Fruit fly (Drosophila melanogaster) whole organism, embryonic: Measurements from ENCODE around the gene PpV.
A peak's percentile ranks its signal among the peaks of the same experiment; 100 is the strongest.

ENCODE experiments used
- C15 ChIP-seq: fragments of 200-800 bp; sonication (Bioruptor generic); IDR thresholded peaks from 3 replicates; pipeline ENCODE4 v1.3.6; 2022; ENCODE audit warnings: missing biosample characterization, missing genetic modification characterization
- CG10979 ChIP-seq: fragments of 200-800 bp; sonication (Bioruptor generic); optimal IDR thresholded peaks from 2 replicates; lab custom pipeline; 2018; ENCODE audit warnings: missing biosample characterization, mild to moderate bottlenecking, missing genetic modification characterization, moderate library complexity
- CG12155 ChIP-seq: fragments of 200-800 bp; sonication (Bioruptor generic); optimal IDR thresholded peaks from 3 replicates; lab custom pipeline; 2016; ENCODE audit warnings: missing biosample characterization, missing genetic modification characterization
- CG1233 ChIP-seq: fragments of 200-800 bp; sonication (Bioruptor generic); optimal IDR thresholded peaks from 4 replicates; lab custom pipeline; 2018; ENCODE audit warnings: missing biosample characterization, mild to moderate bottlenecking, missing genetic modification characterization
- CG15514 ChIP-seq: fragments of 200-800 bp; sonication (Bioruptor generic); optimal IDR thresholded peaks from 3 replicates; lab custom pipeline; 2017; ENCODE audit warnings: missing biosample characterization, missing genetic modification characterization, mild to moderate bottlenecking, moderate library complexity, missing genetic modification reagents
- CG18476 ChIP-seq: fragments of 200-800 bp; sonication (Bioruptor generic); optimal IDR thresholded peaks from 2 replicates; lab custom pipeline; 2016; ENCODE audit warnings: missing biosample characterization, mild to moderate bottlenecking, missing genetic modification characterization
- CG31388 ChIP-seq: fragments of 200-800 bp; sonication (Bioruptor generic); optimal IDR thresholded peaks from 2 replicates; lab custom pipeline; 2016; ENCODE audit warnings: missing biosample characterization, missing genetic modification characterization
- CG32767 ChIP-seq: fragments of 200-800 bp; sonication (Bioruptor generic); IDR thresholded peaks from 2 replicates; pipeline ENCODE4 v1.3.6; 2022; ENCODE audit warnings: missing biosample characterization, missing genetic modification characterization
- CG42726 ChIP-seq: fragments of 200-800 bp; sonication (Bioruptor generic); IDR thresholded peaks from 2 replicates; pipeline ENCODE4 v1.3.6; 2022; ENCODE audit warnings: missing biosample characterization, missing genetic modification characterization; ENCODE audit not compliant: partially characterized antibody
- CG4424 ChIP-seq: fragments of 200-800 bp; sonication (Bioruptor generic); optimal IDR thresholded peaks from 3 replicates; lab custom pipeline; 2016; ENCODE audit warnings: missing biosample characterization, missing genetic modification characterization
- CG6683 ChIP-seq: fragments of 200-800 bp; sonication (Bioruptor generic); optimal IDR thresholded peaks from 2 replicates; lab custom pipeline; 2017; ENCODE audit warnings: missing biosample characterization, mild to moderate bottlenecking, missing genetic modification characterization, missing genetic modification reagents
- CG9817 ChIP-seq: fragments of 200-800 bp; sonication (Bioruptor generic); optimal IDR thresholded peaks from 2 replicates; lab custom pipeline; 2018; ENCODE audit warnings: missing biosample characterization, mild to moderate bottlenecking, missing genetic modification characterization, moderate library complexity
- CTCF ChIP-seq: fragments of 200-800 bp; sonication (Bioruptor generic); optimal IDR thresholded peaks from 2 replicates; lab custom pipeline; 2017; ENCODE audit warnings: missing biosample characterization, mild to moderate bottlenecking, missing genetic modification characterization, moderate library complexity
- CoRest ChIP-seq: fragments of 200-800 bp; sonication (Bioruptor generic); optimal IDR thresholded peaks from 3 replicates; lab custom pipeline; 2018; ENCODE audit warnings: missing biosample characterization, mild to moderate bottlenecking, missing genetic modification characterization, moderate library complexity
- Doc2 ChIP-seq: fragments of 200-800 bp; sonication (Bioruptor generic); IDR thresholded peaks from 2 replicates; pipeline ENCODE4 v1.3.6; 2022; ENCODE audit warnings: missing biosample characterization, missing genetic modification characterization
- Ets97D ChIP-seq: fragments of 200-800 bp; sonication (Bioruptor generic); optimal IDR thresholded peaks from 3 replicates; lab custom pipeline; 2016; ENCODE audit warnings: missing biosample characterization, missing genetic modification characterization
- HHEX ChIP-seq: fragments of 200-800 bp; sonication (Bioruptor generic); optimal IDR thresholded peaks from 3 replicates; lab custom pipeline; 2017; ENCODE audit warnings: missing biosample characterization, mild to moderate bottlenecking, missing genetic modification characterization, missing genetic modification reagents
- Hr78 ChIP-seq, 2 experiments: fragments of 200-800 bp in 1 of 2; fragments of >200 bp in 1 of 2; sonication (Bioruptor generic) in 1 of 2; optimal IDR thresholded peaks; 2 replicates each; lab custom pipeline; 2017 to 2019; ENCODE audit warnings: missing biosample characterization in 2 of 2, missing genetic modification characterization in 2 of 2, mild to moderate bottlenecking in 1 of 2, moderate library complexity in 1 of 2
- Med ChIP-seq: fragments of 200-800 bp; sonication (Bioruptor generic); peaks from one replicate; lab custom pipeline; 2016; ENCODE audit warnings: missing biosample characterization, missing genetic modification characterization, mild to moderate bottlenecking, inconsistent platforms, moderate library complexity
- Oli ChIP-seq: fragments of 200-800 bp; sonication (Bioruptor generic); optimal IDR thresholded peaks from 2 replicates; lab custom pipeline; 2018; ENCODE audit warnings: missing biosample characterization, mild to moderate bottlenecking, missing genetic modification characterization, moderate library complexity
- PHDP ChIP-seq: fragments of 200-800 bp; sonication (Bioruptor generic); optimal IDR thresholded peaks from 3 replicates; lab custom pipeline; 2018; ENCODE audit warnings: missing biosample characterization, mild to moderate bottlenecking, missing genetic modification characterization, moderate library complexity
- Rx ChIP-seq: fragments of 200-800 bp; sonication (Bioruptor generic); IDR thresholded peaks from 2 replicates; pipeline ENCODE4 v1.3.6; 2022; ENCODE audit warnings: missing biosample characterization, missing genetic modification characterization
- caup ChIP-seq: fragments of 200-800 bp; sonication (Bioruptor generic); optimal IDR thresholded peaks from 3 replicates; lab custom pipeline; 2017; ENCODE audit warnings: missing biosample characterization, mild to moderate bottlenecking, missing genetic modification characterization, moderate library complexity; ENCODE audit not compliant: severe bottlenecking
- cg ChIP-seq: fragments of 200-800 bp; sonication (Bioruptor generic); optimal IDR thresholded peaks from 3 replicates; lab custom pipeline; 2019; ENCODE audit warnings: missing biosample characterization, mild to moderate bottlenecking, missing genetic modification characterization, moderate library complexity
- crol ChIP-seq: fragments of 200-800 bp; sonication (Bioruptor generic); IDR thresholded peaks from 2 replicates; pipeline ENCODE4 v1.3.6; 2022; ENCODE audit warnings: missing biosample characterization, missing genetic modification characterization
- dmrt99B ChIP-seq: fragments of 200-800 bp; sonication (Bioruptor generic); optimal IDR thresholded peaks from 2 replicates; lab custom pipeline; 2018; ENCODE audit warnings: missing biosample characterization, mild to moderate bottlenecking, missing genetic modification characterization, moderate library complexity
- dysf ChIP-seq: fragments of 200-800 bp; sonication (Bioruptor generic); IDR thresholded peaks from 3 replicates; pipeline ENCODE4 v1.3.6; 2022; ENCODE audit warnings: missing biosample characterization, missing genetic modification characterization
- eyg ChIP-seq: fragments of 200-800 bp; sonication (Bioruptor generic); optimal IDR thresholded peaks from 3 replicates; lab custom pipeline; 2016; ENCODE audit warnings: missing biosample characterization, missing genetic modification characterization
- fd3F ChIP-seq: fragments of 200-800 bp; sonication (Bioruptor generic); optimal IDR thresholded peaks from 2 replicates; lab custom pipeline; 2018; ENCODE audit warnings: missing biosample characterization, mild to moderate bottlenecking, missing genetic modification characterization, moderate library complexity
- fru ChIP-seq: fragments of >200 bp; optimal IDR thresholded peaks from 2 replicates; lab custom pipeline; 2017
- fu2 ChIP-seq: fragments of 200-800 bp; sonication (Bioruptor generic); optimal IDR thresholded peaks from 2 replicates; lab custom pipeline; 2016; ENCODE audit warnings: missing biosample characterization, missing genetic modification characterization
- gsb ChIP-seq: fragments of 200-800 bp; sonication (Bioruptor generic); IDR thresholded peaks from 2 replicates; pipeline ENCODE4 v1.3.6; 2022; ENCODE audit warnings: missing biosample characterization, missing genetic modification characterization
- gsb-n ChIP-seq: fragments of 200-800 bp; sonication (Bioruptor generic); optimal IDR thresholded peaks from 3 replicates; lab custom pipeline; 2018; ENCODE audit warnings: missing biosample characterization, mild to moderate bottlenecking, missing genetic modification characterization
- inv ChIP-seq: fragments of 200-800 bp; sonication (Bioruptor generic); IDR thresholded peaks from 2 replicates; pipeline ENCODE4 v1.3.6; 2022; ENCODE audit warnings: missing biosample characterization, missing genetic modification characterization; ENCODE audit not compliant: partially characterized antibody
- jigr1 ChIP-seq: fragments of 200-800 bp; sonication (Bioruptor generic); IDR thresholded peaks from 3 replicates; pipeline ENCODE4 v1.3.6; 2022; ENCODE audit warnings: missing biosample characterization, missing genetic modification characterization
- ken ChIP-seq: fragments of 200-800 bp; sonication (Bioruptor generic); IDR thresholded peaks from 3 replicates; pipeline ENCODE4 v1.3.6; 2022; ENCODE audit warnings: missing biosample characterization, missing genetic modification characterization
- mld ChIP-seq: fragments of 200-800 bp; sonication (Bioruptor generic); IDR thresholded peaks from 3 replicates; pipeline ENCODE4 v1.3.6; 2022; ENCODE audit warnings: missing biosample characterization, missing genetic modification characterization; ENCODE audit not compliant: partially characterized antibody
- odd ChIP-seq: fragments of 200-800 bp; sonication (Bioruptor generic); optimal IDR thresholded peaks from 2 replicates; lab custom pipeline; 2017; ENCODE audit warnings: missing biosample characterization, mild to moderate bottlenecking, missing genetic modification characterization
- phol ChIP-seq: fragments of 200-800 bp; sonication (Bioruptor generic); optimal IDR thresholded peaks from 3 replicates; lab custom pipeline; 2018; ENCODE audit warnings: missing biosample characterization, mild to moderate bottlenecking, missing genetic modification characterization, moderate library complexity
- pros ChIP-seq: fragments of 200-800 bp; sonication (Bioruptor generic); optimal IDR thresholded peaks from 3 replicates; lab custom pipeline; 2019; ENCODE audit warnings: missing biosample characterization, mild to moderate bottlenecking, missing genetic modification characterization, moderate library complexity
- rib ChIP-seq: fragments of 200-800 bp; sonication (Bioruptor generic); IDR thresholded peaks from 2 replicates; pipeline ENCODE4 v1.3.6; 2022; ENCODE audit warnings: missing biosample characterization, missing genetic modification characterization
- sc ChIP-seq, 3 experiments: fragments of >200 bp in 2 of 3; fragments of 200-800 bp in 1 of 3; sonication (Bioruptor generic) in 1 of 3; optimal IDR thresholded peaks; 2 replicates in 2 of 3; 3 replicates in 1 of 3; lab custom pipeline; 2017; ENCODE audit warnings: mild to moderate bottlenecking in 1 of 3, missing biosample characterization in 1 of 3, missing genetic modification characterization in 1 of 3, missing genetic modification reagents in 1 of 3
- schlank ChIP-seq: fragments of 200-800 bp; sonication (Bioruptor generic); optimal IDR thresholded peaks from 2 replicates; lab custom pipeline; 2018; ENCODE audit warnings: missing biosample characterization, mild to moderate bottlenecking, missing genetic modification characterization
- sima ChIP-seq: fragments of 200-800 bp; sonication (Bioruptor generic); optimal IDR thresholded peaks from 2 replicates; lab custom pipeline; 2016; ENCODE audit warnings: missing biosample characterization, missing genetic modification characterization
- sob ChIP-seq: fragments of 200-800 bp; sonication (Bioruptor generic); IDR thresholded peaks from 2 replicates; pipeline ENCODE4 v1.3.6; 2022; ENCODE audit warnings: missing biosample characterization, missing genetic modification characterization
- sr ChIP-seq: fragments of 200-800 bp; sonication (Bioruptor generic); IDR thresholded peaks from 3 replicates; pipeline ENCODE4 v1.3.6; 2022; ENCODE audit warnings: missing biosample characterization, missing genetic modification characterization
- stwl ChIP-seq: fragments of 200-800 bp; sonication (Bioruptor generic); optimal IDR thresholded peaks from 3 replicates; lab custom pipeline; 2018; ENCODE audit warnings: missing biosample characterization, mild to moderate bottlenecking, missing genetic modification characterization, moderate library complexity
- tap ChIP-seq: fragments of 200-800 bp; optimal IDR thresholded peaks from 3 replicates; lab custom pipeline; 2019; ENCODE audit warnings: missing biosample characterization, mild to moderate bottlenecking, missing genetic modification characterization, moderate library complexity
- tll ChIP-seq, 2 experiments: fragments of 200-800 bp in 1 of 2; fragments of >200 bp in 1 of 2; sonication (Bioruptor generic) in 1 of 2; optimal IDR thresholded peaks; 2 replicates each; lab custom pipeline; 2017 to 2019; ENCODE audit warnings: missing biosample characterization in 2 of 2, missing genetic modification characterization in 2 of 2, mild to moderate bottlenecking in 1 of 2, moderate library complexity in 1 of 2
- wdn ChIP-seq: fragments of 200-800 bp; sonication (Bioruptor generic); IDR thresholded peaks from 2 replicates; pipeline ENCODE4 v1.3.6; 2022; ENCODE audit warnings: missing biosample characterization, missing genetic modification characterization

Gene PpV

DNA sequence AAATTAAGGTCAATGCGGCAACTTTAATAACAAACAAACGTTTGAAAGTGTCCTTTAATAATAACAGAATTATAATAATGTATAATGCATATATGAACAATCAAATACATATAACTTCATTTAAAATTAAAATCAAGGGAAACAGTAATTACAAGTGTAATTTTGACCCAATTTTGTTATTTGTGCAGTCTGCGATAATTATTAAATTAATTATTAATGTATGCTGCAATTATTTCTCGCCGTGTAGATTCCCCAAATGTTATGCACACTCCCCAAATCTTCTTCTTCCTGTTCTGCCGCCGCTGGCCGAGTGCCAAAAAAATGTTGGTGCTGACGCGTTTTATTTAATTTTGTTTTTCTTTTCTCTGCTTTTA lies 19.1 kb downstream of the PpV start (continued):
- TF ChIP-seq HHEX (GFP tag; lab: Kevin White, UChicago) (peak; percentile 85), cg (GFP tag; lab: Kevin White, UChicago) (no peak), caup (GFP tag; lab: Kevin White, UChicago) (peak; percentile 86), jigr1 (GFP tag; lab: Robert Waterston, UW) (peak; percentile 43; the same call in 1 of the 3 replicates), CG6683 (GFP tag; lab: Kevin White, UChicago) (peak; percentile 76), mld (GFP tag; lab: Robert Waterston, UW) (no peak), dmrt99B (tag; lab: Kevin White, UChicago) (peak; percentile 93), eyg (GFP tag; lab: Kevin White, UChicago) (no peak), C15 (GFP tag; lab: Robert Waterston, UW) (0 out of 3 replicates have a peak, but pooled peaks have one; percentile 22), gsb (peak; percentile 76), crol (GFP tag; lab: Robert Waterston, UW) (0 out of 2 replicates have a peak, but pooled peaks have one; percentile 14), schlank (tag; lab: Kevin White, UChicago) (peak; percentile 66), CG9817 (peak; percentile 84), CG4424 (GFP tag; lab: Kevin White, UChicago) (peak; percentile 84), stwl (tag; lab: Kevin White, UChicago) (no peak), rib (GFP tag; lab: Robert Waterston, UW) (peak; percentile 64; the same call in 1 of the 2 replicates), odd (GFP tag; lab: Kevin White, UChicago) (peak; percentile 75), Doc2 (no peak), ken (peak; percentile 64; the same call in 1 of the 3 replicates), Med (GFP tag; lab: Kevin White, UChicago) (peak; percentile 73), phol (tag; lab: Kevin White, UChicago) (peak; percentile 92), fu2 (GFP tag; lab: Kevin White, UChicago) (no peak), CoRest (tag; lab: Kevin White, UChicago) (peak; percentile 94), fru (lab: Kevin White, UChicago) (no peak), PHDP (peak; percentile 90), fd3F (GFP tag; lab: Kevin White, UChicago) (peak; percentile 69), tll (GFP tag; optimal IDR thresholded peaks at IDR 0.05; lab: Kevin White, UChicago) (no peak), sc (optimal IDR thresholded peaks at IDR 0.05; lab: Kevin White, UChicago) (no peak), sc (GFP tag; optimal IDR thresholded peaks at IDR 0.05; lab: Kevin White, UChicago) (peak; percentile 77), sob (GFP tag; lab: Robert Waterston, UW) (peak; percentile 77), CG1233 (peak; percentile 75), pros (GFP tag; lab: Kevin White, UChicago) (no peak), CG42726 (GFP tag; lab: Robert Waterston, UW) (no peak), CG10979 (tag; lab: Kevin White, UChicago) (peak; percentile 91), inv (GFP tag; lab: Robert Waterston, UW) (no peak), sima (GFP tag; lab: Kevin White, UChicago) (no peak), CTCF (GFP tag; lab: Kevin White, UChicago) (peak; percentile 16), CG18476 (GFP tag; lab: Kevin White, UChicago) (peak; percentile 64), Ets97D (GFP tag; lab: Kevin White, UChicago) (no peak), gsb-n (tag; lab: Kevin White, UChicago) (peak; percentile 85), wdn (GFP tag; lab: Robert Waterston, UW) (peak; percentile 66), tap (tag; lab: Kevin White, UChicago) (peak; percentile 86), dysf (peak; percentile 89), Rx (GFP tag; lab: Robert Waterston, UW) (peak; percentile 79), CG32767 (GFP tag; lab: Robert Waterston, UW) (peak; percentile 80), CG15514 (peak; percentile 67), Oli (tag; lab: Kevin White, UChicago) (peak; percentile 90), CG12155 (GFP tag; lab: Kevin White, UChicago) (peak; percentile 75), CG31388 (peak; percentile 53), Hr78 (GFP tag; optimal IDR thresholded peaks at IDR 0.05; lab: Kevin White, UChicago) (peak in 1 of 2 experiments; percentile 81), sr (0 out of 3 replicates have a peak, but pooled peaks have one; percentile 8)
